Worm (Caenorhabditis elegans): ENCODE measurements around the gene ugt-55.
A peak's percentile ranks its signal among the peaks of the same experiment; 100 is the strongest.

Gene ugt-55

ce11 chrV:12295520-12295919 lies 39.0 kb downstream of the ugt-55 start:
- TF ChIP-seq R02D3.7 (tag; optimal IDR thresholded peaks at IDR 0.05), result no peak
- TF ChIP-seq ZK546.5 (tag; optimal IDR thresholded peaks at IDR 0.05), result no peak
- no peak for TF ChIP-seq skn-1 (tag; optimal IDR thresholded peaks at IDR 0.05)
- no peak for TF ChIP-seq tag-97 (GFP tag; IDR thresholded peaks at IDR 0.05)
- TF ChIP-seq zag-1 (tag; optimal IDR thresholded peaks at IDR 0.05), result no peak
- TF ChIP-seq lin-38 (GFP tag; IDR thresholded peaks at IDR 0.05), result no peak
- TF ChIP-seq attf-4 (tag; optimal IDR thresholded peaks at IDR 0.05), result no peak
- TF ChIP-seq nhr-77 (tag; optimal IDR thresholded peaks at IDR 0.05), result no peak
- TF ChIP-seq Y48G9A.11 (GFP tag; IDR thresholded peaks at IDR 0.05), result no peak
- no peak for TF ChIP-seq nhr-76 (tag; optimal IDR thresholded peaks at IDR 0.05)
- TF ChIP-seq lin-1 (GFP tag; IDR thresholded peaks at IDR 0.05), result no peak
- no peak for TF ChIP-seq mxl-2 (GFP tag; conservative IDR thresholded peaks at IDR 0.05)
- TF ChIP-seq daf-12 (tag; optimal IDR thresholded peaks at IDR 0.05), result no peak
- TF ChIP-seq ces-1 (GFP tag; optimal IDR thresholded peaks at IDR 0.05), result no peak

- no peak for TF ChIP-seq hif-1 (tag; optimal IDR thresholded peaks at IDR 0.05)
- no peak for TF ChIP-seq dmd-8 (GFP tag; IDR thresholded peaks at IDR 0.05)
- TF ChIP-seq ces-1 (GFP tag; optimal IDR thresholded peaks at IDR 0.05), result no peak
- TF ChIP-seq dmd-9 (GFP tag; IDR thresholded peaks at IDR 0.05), result no peak
- peak; percentile 51 for TF ChIP-seq pqm-1 (tag; optimal IDR thresholded peaks at IDR 0.05)
- TF ChIP-seq nhr-77 (tag; optimal IDR thresholded peaks at IDR 0.05), result peak; percentile 18
- TF ChIP-seq daf-19 (GFP tag; conservative IDR thresholded peaks at IDR 0.05), result no peak
- TF ChIP-seq nhr-6 (tag; optimal IDR thresholded peaks at IDR 0.05), result no peak
- 0 out of 2 replicates have a peak, but pooled peaks have one; percentile 25 for TF ChIP-seq dmd-6 (GFP tag; IDR thresholded peaks at IDR 0.05)
- TF ChIP-seq jun-1 (tag; optimal IDR thresholded peaks at IDR 0.05), result no peak
- TF ChIP-seq daf-16 (GFP tag; optimal IDR thresholded peaks at IDR 0.05), result no peak
- peak; percentile 43 for TF ChIP-seq daf-16 (tag; optimal IDR thresholded peaks at IDR 0.05)
- no peak for TF ChIP-seq egl-27 (tag; optimal IDR thresholded peaks at IDR 0.05)
- TF ChIP-seq Y105C5A.15 (GFP tag; IDR thresholded peaks at IDR 0.05), result no peak
- TF ChIP-seq dve-1 (tag; optimal IDR thresholded peaks at IDR 0.05; ENCODE audit: insufficient read depth), result peak; percentile 22
- TF ChIP-seq nhr-28 (tag; optimal IDR thresholded peaks at IDR 0.05), result peak; percentile 29
Observed at ce11 chrV:12296122-12296521, 39.6 kb downstream of the ugt-55 start.

- TF ChIP-seq hlh-30 (tag; optimal IDR thresholded peaks at IDR 0.05; ENCODE audit: insufficient read depth) (peak; percentile 47), snpc-4 (tag; optimal IDR thresholded peaks at IDR 0.05) (no peak), mxl-3 (GFP tag; optimal IDR thresholded peaks at IDR 0.05) (peak; percentile 65), nhr-111 (GFP tag; optimal IDR thresholded peaks at IDR 0.05) (no peak), nhr-11 (tag; optimal IDR thresholded peaks at IDR 0.05) (no peak), T20F7.1 (GFP tag; optimal IDR thresholded peaks at IDR 0.05) (no peak), ceh-20 (GFP tag; IDR thresholded peaks at IDR 0.05) (no peak), dmd-8 (GFP tag; IDR thresholded peaks at IDR 0.05) (no peak), mdl-1 (tag; optimal IDR thresholded peaks at IDR 0.05) (peak in 1 of 2 experiments; percentile 29), ZK337.2 (GFP tag; IDR thresholded peaks at IDR 0.05) (no peak), hlh-11 (tag; optimal IDR thresholded peaks at IDR 0.05) (peak; percentile 1), lin-13 (GFP tag; optimal IDR thresholded peaks at IDR 0.05) (no peak), ceh-82 (tag; optimal IDR thresholded peaks at IDR 0.05) (no peak), unc-39 (tag; optimal IDR thresholded peaks at IDR 0.05) (no peak), madf-9 (GFP tag; conservative IDR thresholded peaks at IDR 0.05) (no peak)
Observed at ce11 chrV:12296794-12297193, 40.3 kb downstream of the ugt-55 start.

All from whole organism, L4 larva.